Fruit fly (Drosophila melanogaster) whole organism, embryonic: ENCODE data around the gene Rpt6R.

Experiments used
- BEAF-32 ChIP-seq: fragments of 200-800 bp; sonication (Bioruptor generic); optimal IDR thresholded peaks from 3 replicates; lab custom pipeline; 2017; ENCODE audit warnings: missing biosample characterization, missing genetic modification characterization, mild to moderate bottlenecking, moderate library complexity, missing genetic modification reagents
- CG11504 ChIP-seq: fragments of 200-800 bp; sonication (Bioruptor generic); optimal IDR thresholded peaks from 3 replicates; lab custom pipeline; 2019; ENCODE audit warnings: missing biosample characterization, mild to moderate bottlenecking, missing genetic modification characterization, moderate library complexity
- CG11560 ChIP-seq: fragments of 200-800 bp; sonication (Bioruptor generic); IDR thresholded peaks from 3 replicates; pipeline ENCODE4 v1.3.6; 2022; ENCODE audit warnings: missing biosample characterization, missing genetic modification characterization
- CG12071 ChIP-seq: fragments of 200-800 bp; sonication (Bioruptor generic); optimal IDR thresholded peaks from 3 replicates; lab custom pipeline; 2018; ENCODE audit warnings: missing biosample characterization, mild to moderate bottlenecking, missing genetic modification characterization
- CG12236 ChIP-seq: fragments of 200-800 bp; sonication (Bioruptor generic); optimal IDR thresholded peaks from 2 replicates; lab custom pipeline; 2016; ENCODE audit warnings: missing biosample characterization, missing genetic modification characterization
- CG1529 ChIP-seq: fragments of 200-800 bp; sonication (Bioruptor generic); optimal IDR thresholded peaks from 3 replicates; lab custom pipeline; 2018; ENCODE audit warnings: missing biosample characterization, missing genetic modification characterization
- CG18619 ChIP-seq: fragments of 200-800 bp; sonication (Bioruptor generic); optimal IDR thresholded peaks from 3 replicates; lab custom pipeline; 2017; ENCODE audit warnings: missing biosample characterization, mild to moderate bottlenecking, missing genetic modification characterization
- CG2712 ChIP-seq: fragments of 200-800 bp; optimal IDR thresholded peaks from 3 replicates; lab custom pipeline; 2019; ENCODE audit warnings: missing biosample characterization, mild to moderate bottlenecking, missing genetic modification characterization, moderate library complexity
- CG3065 ChIP-seq: fragments of 200-800 bp; sonication (Bioruptor generic); optimal IDR thresholded peaks from 2 replicates; lab custom pipeline; 2016; ENCODE audit warnings: missing biosample characterization, missing genetic modification characterization
- CG4424 ChIP-seq: fragments of 200-800 bp; sonication (Bioruptor generic); optimal IDR thresholded peaks from 3 replicates; lab custom pipeline; 2016; ENCODE audit warnings: missing biosample characterization, missing genetic modification characterization
- CG4730 ChIP-seq: fragments of 200-800 bp; sonication (Bioruptor generic); IDR thresholded peaks from 2 replicates; pipeline ENCODE4 v1.3.6; 2022; ENCODE audit warnings: missing biosample characterization, missing genetic modification characterization
- CG4820 ChIP-seq: fragments of 200-800 bp; sonication (Bioruptor generic); optimal IDR thresholded peaks from 3 replicates; lab custom pipeline; 2016; ENCODE audit warnings: missing biosample characterization, missing genetic modification characterization
- CG5953 ChIP-seq: fragments of 200-800 bp; sonication (Bioruptor generic); IDR thresholded peaks from 2 replicates; pipeline ENCODE4 v1.3.6; 2022; ENCODE audit warnings: missing biosample characterization, missing genetic modification characterization
- CG6254 ChIP-seq: fragments of 200-800 bp; sonication (Bioruptor generic); optimal IDR thresholded peaks from 3 replicates; lab custom pipeline; 2017; ENCODE audit warnings: mild to moderate bottlenecking, missing biosample characterization, missing genetic modification reagents, missing genetic modification characterization
- CG7839 ChIP-seq: fragments of 200-800 bp; sonication (Bioruptor generic); optimal IDR thresholded peaks from 3 replicates; lab custom pipeline; 2018; ENCODE audit warnings: missing biosample characterization, mild to moderate bottlenecking, missing genetic modification characterization, moderate library complexity
- CG8478 ChIP-seq: fragments of >200 bp; optimal IDR thresholded peaks from 2 replicates; lab custom pipeline; 2018
- CG9609 ChIP-seq: fragments of 200-800 bp; sonication (Bioruptor generic); optimal IDR thresholded peaks from 3 replicates; lab custom pipeline; 2016; ENCODE audit warnings: missing biosample characterization, missing genetic modification characterization
- CG9817 ChIP-seq: fragments of 200-800 bp; sonication (Bioruptor generic); optimal IDR thresholded peaks from 2 replicates; lab custom pipeline; 2018; ENCODE audit warnings: missing biosample characterization, mild to moderate bottlenecking, missing genetic modification characterization, moderate library complexity
- Dad ChIP-seq: fragments of 200-800 bp; sonication (Bioruptor generic); optimal IDR thresholded peaks from 3 replicates; lab custom pipeline; 2016; ENCODE audit warnings: missing biosample characterization, missing genetic modification characterization
- Dip3 ChIP-seq: fragments of 200-800 bp; sonication (Bioruptor generic); optimal IDR thresholded peaks from 3 replicates; lab custom pipeline; 2016; ENCODE audit warnings: missing biosample characterization, missing genetic modification characterization
- Drgx ChIP-seq: fragments of 200-800 bp; sonication (Bioruptor generic); IDR thresholded peaks from 2 replicates; pipeline ENCODE4 v1.3.6; 2022; ENCODE audit warnings: missing biosample characterization, missing genetic modification characterization
- E2f1 ChIP-seq: fragments of 200-800 bp; sonication (Bioruptor generic); IDR thresholded peaks from 2 replicates; pipeline ENCODE4 v1.3.6; 2022; ENCODE audit warnings: missing biosample characterization, missing genetic modification characterization
- HLH3B ChIP-seq: fragments of 200-800 bp; sonication (Bioruptor generic); IDR thresholded peaks from 2 replicates; pipeline ENCODE4 v1.3.6; 2022; ENCODE audit warnings: missing biosample characterization, missing genetic modification characterization
- HLH54F ChIP-seq: fragments of 200-800 bp; sonication (Bioruptor generic); optimal IDR thresholded peaks from 3 replicates; lab custom pipeline; 2016; ENCODE audit warnings: missing biosample characterization, missing genetic modification characterization
- HmgD ChIP-seq: fragments of 200-800 bp; sonication (Bioruptor generic); optimal IDR thresholded peaks from 3 replicates; lab custom pipeline; 2016; ENCODE audit warnings: missing biosample characterization, missing genetic modification characterization
- Meics ChIP-seq: fragments of 200-800 bp; sonication (Bioruptor generic); optimal IDR thresholded peaks from 2 replicates; lab custom pipeline; 2017; ENCODE audit warnings: missing biosample characterization, mild to moderate bottlenecking, missing genetic modification characterization
- Scr ChIP-seq: fragments of 200-800 bp; sonication (Bioruptor generic); IDR thresholded peaks from 2 replicates; pipeline ENCODE4 v1.3.6; 2022; ENCODE audit warnings: missing biosample characterization, missing genetic modification characterization; ENCODE audit not compliant: partially characterized antibody
- TFAM ChIP-seq: fragments of 200-800 bp; sonication (Bioruptor generic); optimal IDR thresholded peaks from 2 replicates; lab custom pipeline; 2017; ENCODE audit warnings: missing biosample characterization, missing genetic modification characterization, inconsistent platforms
- Vsx1 ChIP-seq: fragments of 200-800 bp; sonication (Bioruptor generic); optimal IDR thresholded peaks from 2 replicates; lab custom pipeline; 2017; ENCODE audit warnings: missing biosample characterization, mild to moderate bottlenecking, missing genetic modification characterization, missing genetic modification reagents
- ab ChIP-seq: fragments of 200-800 bp; sonication (Bioruptor generic); optimal IDR thresholded peaks from 2 replicates; lab custom pipeline; 2016; ENCODE audit warnings: missing biosample characterization, missing genetic modification characterization
- amos ChIP-seq: fragments of 200-800 bp; sonication (Bioruptor generic); IDR thresholded peaks from 2 replicates; pipeline ENCODE4 v1.3.6; 2022; ENCODE audit warnings: missing biosample characterization, missing genetic modification characterization; ENCODE audit not compliant: partially characterized antibody
- aop ChIP-seq: fragments of 200-800 bp; sonication (Bioruptor generic); IDR thresholded peaks from 2 replicates; pipeline ENCODE4 v1.3.6; 2022; ENCODE audit warnings: missing biosample characterization, missing genetic modification characterization
- bsh ChIP-seq, 2 experiments: fragments of 200-800 bp; sonication (Bioruptor generic); optimal IDR thresholded peaks; 2 replicates each; lab custom pipeline; 2017 to 2018; ENCODE audit warnings: mild to moderate bottlenecking in 2 of 2, missing biosample characterization in 2 of 2, missing genetic modification characterization in 2 of 2, moderate library complexity in 1 of 2
- cas ChIP-seq: fragments of 200-800 bp; sonication (Bioruptor generic); IDR thresholded peaks from 2 replicates; pipeline ENCODE4 v1.3.6; 2022; ENCODE audit warnings: missing biosample characterization, missing genetic modification characterization
- chinmo ChIP-seq: fragments of 200-800 bp; sonication (Bioruptor generic); IDR thresholded peaks from 4 replicates; pipeline ENCODE4 v1.3.6; 2022; ENCODE audit warnings: missing biosample characterization, missing genetic modification characterization; ENCODE audit not compliant: partially characterized antibody
- dimm ChIP-seq: fragments of 200-800 bp; sonication (Bioruptor generic); IDR thresholded peaks from 2 replicates; pipeline ENCODE4 v1.3.6; 2022; ENCODE audit warnings: missing biosample characterization, missing genetic modification characterization
- dysf ChIP-seq: fragments of 200-800 bp; sonication (Bioruptor generic); IDR thresholded peaks from 3 replicates; pipeline ENCODE4 v1.3.6; 2022; ENCODE audit warnings: missing biosample characterization, missing genetic modification characterization
- ewg ChIP-seq: fragments of 200-800 bp; sonication (Bioruptor generic); optimal IDR thresholded peaks from 3 replicates; lab custom pipeline; 2017; ENCODE audit warnings: mild to moderate bottlenecking, missing biosample characterization, missing genetic modification reagents, missing genetic modification characterization
- eyg ChIP-seq: fragments of 200-800 bp; sonication (Bioruptor generic); optimal IDR thresholded peaks from 3 replicates; lab custom pipeline; 2016; ENCODE audit warnings: missing biosample characterization, missing genetic modification characterization
- gsb-n ChIP-seq: fragments of 200-800 bp; sonication (Bioruptor generic); optimal IDR thresholded peaks from 3 replicates; lab custom pipeline; 2018; ENCODE audit warnings: missing biosample characterization, mild to moderate bottlenecking, missing genetic modification characterization
- hb ChIP-seq: fragments of 200-800 bp; sonication (Bioruptor generic); IDR thresholded peaks from 3 replicates; pipeline ENCODE4 v1.3.6; 2022; ENCODE audit warnings: missing biosample characterization, missing genetic modification characterization; ENCODE audit not compliant: partially characterized antibody
- jigr1 ChIP-seq: fragments of 200-800 bp; sonication (Bioruptor generic); IDR thresholded peaks from 3 replicates; pipeline ENCODE4 v1.3.6; 2022; ENCODE audit warnings: missing biosample characterization, missing genetic modification characterization
- lbe ChIP-seq: fragments of 200-800 bp; sonication (Bioruptor generic); optimal IDR thresholded peaks from 2 replicates; lab custom pipeline; 2016; ENCODE audit warnings: missing biosample characterization, mild to moderate bottlenecking, missing genetic modification characterization
- mirr ChIP-seq: fragments of 200-800 bp; sonication (Bioruptor generic); optimal IDR thresholded peaks from 3 replicates; lab custom pipeline; 2018; ENCODE audit warnings: missing biosample characterization, mild to moderate bottlenecking, missing genetic modification characterization
- onecut ChIP-seq: fragments of 200-800 bp; sonication (Bioruptor generic); IDR thresholded peaks from 2 replicates; pipeline ENCODE4 v1.3.6; 2022; ENCODE audit warnings: missing biosample characterization, missing genetic modification characterization
- pfk ChIP-seq: fragments of 200-800 bp; sonication (Bioruptor generic); optimal IDR thresholded peaks from 2 replicates; lab custom pipeline; 2018; ENCODE audit warnings: missing biosample characterization, mild to moderate bottlenecking, missing genetic modification characterization, moderate library complexity
- pho ChIP-seq: fragments of 200-800 bp; sonication (Bioruptor generic); optimal IDR thresholded peaks from 2 replicates; lab custom pipeline; 2016; ENCODE audit warnings: missing biosample characterization, missing genetic modification characterization
- row ChIP-seq: fragments of 200-800 bp; sonication (Bioruptor generic); IDR thresholded peaks from 3 replicates; pipeline ENCODE4 v1.3.6; 2022; ENCODE audit warnings: missing biosample characterization, missing genetic modification characterization
- ttk ChIP-seq: fragments of 200-800 bp; sonication (Bioruptor generic); IDR thresholded peaks from 2 replicates; pipeline ENCODE4 v2.1.2; 2022; ENCODE audit warnings: missing biosample characterization, missing genetic modification characterization

The Rpt6R gene

dm6 chr3R:30600154-30601009, 16.9 kb upstream of the Rpt6R start (continued):
- TF ChIP-seq HLH54F (peak; percentile 86), ttk (peak; percentile 89), Drgx (GFP tag; lab: Robert Waterston, UW) (peak; percentile 96), Vsx1 (peak; percentile 80), pho (GFP tag; lab: Kevin White, UChicago) (peak; percentile 92), BEAF-32 (peak; percentile 26), ewg (GFP tag; lab: Kevin White, UChicago) (peak; percentile 78), eyg (GFP tag; lab: Kevin White, UChicago) (peak; percentile 72), CG5953 (GFP tag; lab: Robert Waterston, UW) (peak; percentile 92), TFAM (GFP tag; lab: Kevin White, UChicago) (peak; percentile 63), CG6254 (GFP tag; lab: Kevin White, UChicago) (peak; percentile 88), Scr (GFP tag; lab: Robert Waterston, UW) (0 out of 2 replicates have a peak, but pooled peaks have one; percentile 29), CG2712 (peak; percentile 93), bsh (GFP tag; optimal IDR thresholded peaks at IDR 0.05; lab: Kevin White, UChicago) (peak; percentile 16 to 92), row (GFP tag; lab: Robert Waterston, UW) (peak; percentile 94), chinmo (GFP tag; lab: Robert Waterston, UW) (peak; percentile 52; the same call in 1 of the 4 replicates), aop (GFP tag; lab: Robert Waterston, UW) (peak; percentile 81), CG4424 (peak; percentile 93), CG1529 (GFP tag; lab: Kevin White, UChicago) (peak; percentile 80), HLH3B (GFP tag; lab: Robert Waterston, UW) (peak; percentile 95), CG12236 (GFP tag; lab: Kevin White, UChicago) (peak; percentile 74), CG4730 (GFP tag; lab: Robert Waterston, UW) (peak; percentile 90), mirr (GFP tag; lab: Kevin White, UChicago) (peak; percentile 24), CG12071 (GFP tag; lab: Kevin White, UChicago) (peak; percentile 93), cas (GFP tag; lab: Robert Waterston, UW) (peak; percentile 84), gsb-n (tag; lab: Kevin White, UChicago) (peak; percentile 91), CG11504 (tag; lab: Kevin White, UChicago) (peak; percentile 90), onecut (GFP tag; lab: Robert Waterston, UW) (peak; percentile 92), jigr1 (GFP tag; lab: Robert Waterston, UW) (0 out of 3 replicates have a peak, but pooled peaks have one; percentile 29), lbe (peak; percentile 92), amos (GFP tag; lab: Robert Waterston, UW) (peak; percentile 38; the same call in 1 of the 2 replicates), dysf (GFP tag; lab: Robert Waterston, UW) (peak; percentile 92), HmgD (GFP tag; lab: Kevin White, UChicago) (peak; percentile 31), Dip3 (GFP tag; lab: Kevin White, UChicago) (peak; percentile 90), dimm (peak; percentile 77), Meics (GFP tag; lab: Kevin White, UChicago) (peak; percentile 91), CG9609 (GFP tag; lab: Kevin White, UChicago) (peak; percentile 81), Dad (GFP tag; lab: Kevin White, UChicago) (peak; percentile 86), CG18619 (GFP tag; lab: Kevin White, UChicago) (peak; percentile 81), CG11560 (peak; percentile 51; the same call in 1 of the 3 replicates), hb (GFP tag; lab: Robert Waterston, UW) (no peak), CG4820 (GFP tag; lab: Kevin White, UChicago) (peak; percentile 82), CG8478 (lab: Kevin White, UChicago) (no peak), CG3065 (GFP tag; lab: Kevin White, UChicago) (peak; percentile 58), CG9817 (peak; percentile 89), ab (GFP tag; lab: Kevin White, UChicago) (no peak), CG7839 (tag; lab: Kevin White, UChicago) (peak; percentile 95), E2f1 (GFP tag; lab: Robert Waterston, UW) (peak; percentile 94), pfk (GFP tag; lab: Kevin White, UChicago) (no peak)
